Worm (Caenorhabditis elegans): ENCODE measurements around the gene T20G5.13.

The T20G5.13 gene

ce11 chrIII:10186160-10186559, 15.0 kb downstream of the T20G5.13 start, which contains the start of gene unc-47:
Gene unc-47, minus strand, starts transcription at chrIII:10186260.
- TF ChIP-seq nhr-48 (tag; optimal IDR thresholded peaks at IDR 0.05) (no peak), hmg-1.1 (GFP tag; IDR thresholded peaks at IDR 0.05) (no peak), duxl-1 (tag; optimal IDR thresholded peaks at IDR 0.05; ENCODE audit: poor library complexity) (no peak), unc-39 (tag; optimal IDR thresholded peaks at IDR 0.05) (no peak), pha-4 (GFP tag; IDR thresholded peaks at IDR 0.05) (no peak), pha-4 (tag; optimal IDR thresholded peaks at IDR 0.05) (no peak), unc-62 (GFP tag; optimal IDR thresholded peaks at IDR 0.05 in 1 of 2) (peak in 1 of 2 experiments; percentile 49), unc-62 (tag; optimal IDR thresholded peaks at IDR 0.05) (no peak)

ce11 chrIII:10181868-10182267, 19.3 kb downstream of the T20G5.13 start:
- TF ChIP-seq zag-1 (tag; optimal IDR thresholded peaks at IDR 0.05): no peak
- peak in 1 of 2 experiments; percentile 90 for TF ChIP-seq unc-62 (GFP tag; optimal IDR thresholded peaks at IDR 0.05 in 1 of 2)
- no peak for TF ChIP-seq unc-62 (tag; optimal IDR thresholded peaks at IDR 0.05)

- TF ChIP-seq set-16 (GFP tag; IDR thresholded peaks at IDR 0.05) (no peak), unc-62 (GFP tag; optimal IDR thresholded peaks at IDR 0.05 in 1 of 2) (peak in 1 of 2 experiments; percentile 97), unc-62 (tag; optimal IDR thresholded peaks at IDR 0.05) (no peak)
Observed at ce11 chrIII:10179444-10179843, 21.7 kb downstream of the T20G5.13 start.

ce11 chrIII:10178552-10178951, 22.6 kb downstream of the T20G5.13 start:
- TF ChIP-seq mes-2 (tag; optimal IDR thresholded peaks at IDR 0.05; ENCODE audit: poor library complexity, severe bottlenecking) (no peak), aha-1 (tag) (peak; percentile 95), unc-62 (GFP tag; optimal IDR thresholded peaks at IDR 0.05 in 1 of 2) (peak in 1 of 2 experiments; percentile 19), unc-62 (tag; optimal IDR thresholded peaks at IDR 0.05) (no peak)

- TF ChIP-seq unc-62 (GFP tag; optimal IDR thresholded peaks at IDR 0.05 in 1 of 2) (peak in 1 of 2 experiments; percentile 99), unc-62 (tag; optimal IDR thresholded peaks at IDR 0.05) (no peak), fkh-10 (GFP tag; optimal IDR thresholded peaks at IDR 0.05) (no peak)
Observed at ce11 chrIII:10178023-10178422, 23.1 kb downstream of the T20G5.13 start.

- TF ChIP-seq mxl-3 (GFP tag; optimal IDR thresholded peaks at IDR 0.05): peak; percentile 58
- TF ChIP-seq nhr-28 (tag; optimal IDR thresholded peaks at IDR 0.05): peak; percentile 38
- TF ChIP-seq unc-130 (GFP tag; optimal IDR thresholded peaks at IDR 0.05): no peak
- 0 out of 2 replicates have a peak, but pooled peaks have one; percentile 34 for TF ChIP-seq ZK337.2 (GFP tag; IDR thresholded peaks at IDR 0.05)
- no peak for TF ChIP-seq jun-1 (tag; optimal IDR thresholded peaks at IDR 0.05)
- no peak for TF ChIP-seq snpc-1.2 (GFP tag; IDR thresholded peaks at IDR 0.05)
Observed at ce11 chrIII:10170265-10170664, 30.9 kb downstream of the T20G5.13 start.

ce11 chrIII:10160385-10160784, 40.8 kb downstream of the T20G5.13 start, which contains the start of the genes K08E5.5 and mua-3:
Gene K08E5.5, minus strand, starts transcription at chrIII:10160485.
Gene mua-3, plus strand, starts transcription at chrIII:10160697.
- TF ChIP-seq unc-62 (GFP tag; optimal IDR thresholded peaks at IDR 0.05 in 1 of 2): peak in 1 of 2 experiments; percentile 38
- TF ChIP-seq unc-62 (tag; optimal IDR thresholded peaks at IDR 0.05): no peak
- no peak for TF ChIP-seq D1046.2 (GFP tag; IDR thresholded peaks at IDR 0.05)

ce11 chrIII:10156269-10156668, 44.9 kb downstream of the T20G5.13 start:
- TF ChIP-seq zfp-3 (GFP tag; conservative IDR thresholded peaks at IDR 0.05) (no peak), mxl-2 (GFP tag; conservative IDR thresholded peaks at IDR 0.05) (no peak), attf-4 (tag; optimal IDR thresholded peaks at IDR 0.05) (no peak), aha-1 (tag) (peak; percentile 90), Y48G9A.11 (GFP tag; IDR thresholded peaks at IDR 0.05) (no peak), zag-1 (tag; optimal IDR thresholded peaks at IDR 0.05) (no peak), set-16 (GFP tag; IDR thresholded peaks at IDR 0.05) (no peak), unc-62 (GFP tag; optimal IDR thresholded peaks at IDR 0.05 in 1 of 2) (peak in 1 of 2 experiments; percentile 83), unc-62 (tag; optimal IDR thresholded peaks at IDR 0.05) (no peak)

All from whole organism, L4 larva.